Worm (Caenorhabditis elegans) whole organism, L2 larva: Measurements from ENCODE around the gene acy-2.

Experiments used
- C34F6.9 ChIP-seq: fragments of 150-350 bp; optimal IDR thresholded peaks from 2 replicates; lab custom pipeline; 2014; ENCODE audit warnings: missing biosample characterization, missing genetic modification characterization
- F13H6.1 ChIP-seq: sonication (generic microtip); optimal IDR thresholded peaks from 2 replicates; lab custom pipeline; 2016; ENCODE audit warnings: missing genetic modification characterization, missing compliant biosample characterization
- R02D3.7 ChIP-seq: fragments of 150-350 bp; optimal IDR thresholded peaks from 2 replicates; lab custom pipeline; 2014; ENCODE audit warnings: missing biosample characterization, missing genetic modification characterization
- Y55F3AM.14 ChIP-seq: fragments of 200-800 bp; sonication (Bioruptor generic); optimal IDR thresholded peaks from 2 replicates; lab custom pipeline; 2018; ENCODE audit warnings: mild to moderate bottlenecking, missing genetic modification characterization, missing compliant biosample characterization
- ZK546.5 ChIP-seq: sonication (generic microtip); optimal IDR thresholded peaks from 2 replicates; lab custom pipeline; 2017; ENCODE audit warnings: missing biosample characterization, missing genetic modification characterization
- aly-2 ChIP-seq: fragments of 150-350 bp; optimal IDR thresholded peaks from 2 replicates; lab custom pipeline; 2014; ENCODE audit warnings: missing biosample characterization, missing genetic modification characterization
- ama-1 ChIP-seq: fragments of 150-350 bp; optimal IDR thresholded peaks from 2 replicates; lab custom pipeline; 2018; ENCODE audit warnings: inconsistent platforms
- blmp-1 ChIP-seq: sonication (generic microtip); optimal IDR thresholded peaks from 2 replicates; lab custom pipeline; 2017; ENCODE audit warnings: missing genetic modification characterization, mild to moderate bottlenecking, missing compliant biosample characterization, antibody characterized with exemption, moderate library complexity; ENCODE audit not compliant: insufficient read depth
- crh-2 ChIP-seq: sonication (generic microtip); optimal IDR thresholded peaks from 2 replicates; lab custom pipeline; 2017; ENCODE audit warnings: missing biosample characterization, missing genetic modification characterization
- dmd-4 ChIP-seq: sonication (generic microtip); optimal IDR thresholded peaks from 2 replicates; lab custom pipeline; 2017; ENCODE audit warnings: missing biosample characterization, missing genetic modification characterization
- fos-1 ChIP-seq: fragments of 150-350 bp; optimal IDR thresholded peaks from 2 replicates; lab custom pipeline; 2014; ENCODE audit warnings: missing biosample characterization, missing genetic modification characterization
- gmeb-1 ChIP-seq: fragments of 150-350 bp; optimal IDR thresholded peaks from 2 replicates; lab custom pipeline; 2014; ENCODE audit warnings: missing biosample characterization, missing genetic modification characterization
- lin-11 ChIP-seq: fragments of 150-350 bp; sonication (generic microtip); optimal IDR thresholded peaks from 2 replicates; lab custom pipeline; 2014; ENCODE audit warnings: missing biosample characterization, missing genetic modification characterization, inconsistent platforms, mixed read lengths
- lsy-2 ChIP-seq, 2 experiments: fragments of 150-350 bp in 1 of 2; sonication (generic microtip) in 1 of 2; optimal IDR thresholded peaks; 2 replicates each; lab custom pipeline; 2014 to 2017; ENCODE audit warnings: missing biosample characterization in 2 of 2, missing genetic modification characterization in 2 of 2
- mab-5 ChIP-seq: fragments of 150-350 bp; optimal IDR thresholded peaks from 2 replicates; lab custom pipeline; 2014; ENCODE audit warnings: missing biosample characterization, missing genetic modification characterization
- mdl-1 ChIP-seq, 2 experiments: fragments of 150-350 bp in 1 of 2; sonication (generic microtip) in 1 of 2; optimal IDR thresholded peaks; 2 replicates each; lab custom pipeline; 2017; ENCODE audit warnings: missing biosample characterization in 2 of 2, missing genetic modification characterization in 2 of 2
- nhr-10 ChIP-seq: sonication (generic microtip); optimal IDR thresholded peaks from 2 replicates; lab custom pipeline; 2017; ENCODE audit warnings: missing biosample characterization, missing genetic modification characterization
- nhr-11 ChIP-seq: fragments of 150-350 bp; optimal IDR thresholded peaks from 2 replicates; lab custom pipeline; 2014; ENCODE audit warnings: missing biosample characterization, missing genetic modification characterization
- nhr-12 ChIP-seq: fragments of 150-350 bp; optimal IDR thresholded peaks from 2 replicates; lab custom pipeline; 2014; ENCODE audit warnings: missing biosample characterization, missing genetic modification characterization
- nhr-129 ChIP-seq: fragments of 150-350 bp; optimal IDR thresholded peaks from 2 replicates; lab custom pipeline; 2014; ENCODE audit warnings: missing biosample characterization, missing genetic modification characterization
- nhr-21 ChIP-seq: fragments of 150-350 bp; optimal IDR thresholded peaks from 2 replicates; lab custom pipeline; 2014; ENCODE audit warnings: missing biosample characterization, missing genetic modification characterization
- nhr-237 ChIP-seq: fragments of 150-350 bp; optimal IDR thresholded peaks from 2 replicates; lab custom pipeline; 2014; ENCODE audit warnings: missing biosample characterization, missing genetic modification characterization
- nhr-25 ChIP-seq: fragments of 150-350 bp; sonication (generic microtip); optimal IDR thresholded peaks from 3 replicates; lab custom pipeline; 2014; ENCODE audit warnings: missing biosample characterization, missing genetic modification characterization
- nhr-6 ChIP-seq: fragments of 150-350 bp; optimal IDR thresholded peaks from 2 replicates; lab custom pipeline; 2014; ENCODE audit warnings: missing biosample characterization, missing genetic modification characterization
- nhr-77 ChIP-seq: fragments of 150-350 bp; optimal IDR thresholded peaks from 2 replicates; lab custom pipeline; 2014; ENCODE audit warnings: missing biosample characterization, missing genetic modification characterization
- peb-1 ChIP-seq: fragments of 150-350 bp; optimal IDR thresholded peaks from 2 replicates; lab custom pipeline; 2014; ENCODE audit warnings: missing biosample characterization, missing genetic modification characterization
- sma-3 ChIP-seq: sonication (generic microtip); optimal IDR thresholded peaks from 2 replicates; lab custom pipeline; 2016; ENCODE audit warnings: missing genetic modification reagents, missing genetic modification characterization, missing compliant biosample characterization
- sma-9 ChIP-seq, 2 experiments: fragments of 150-350 bp in 1 of 2; sonication (generic microtip) in 1 of 2; optimal IDR thresholded peaks; 2 replicates each; lab custom pipeline; 2014 to 2016; ENCODE audit warnings: missing genetic modification characterization in 2 of 2, mild to moderate bottlenecking in 1 of 2, missing biosample characterization in 1 of 2, missing compliant biosample characterization in 1 of 2, missing genetic modification reagents in 1 of 2, moderate library complexity in 1 of 2
- snpc-4 ChIP-seq: fragments of 150-350 bp; optimal IDR thresholded peaks from 2 replicates; lab custom pipeline; 2014; ENCODE audit warnings: missing biosample characterization, missing genetic modification characterization
- unc-39 ChIP-seq: fragments of 150-350 bp; optimal IDR thresholded peaks from 2 replicates; lab custom pipeline; 2014; ENCODE audit warnings: missing biosample characterization, missing genetic modification characterization
- unc-55 ChIP-seq: fragments of 150-350 bp; sonication (generic microtip); optimal IDR thresholded peaks from 3 replicates; lab custom pipeline; 2014; ENCODE audit warnings: missing biosample characterization, missing genetic modification reagents, missing genetic modification characterization
- zag-1 ChIP-seq: fragments of 150-350 bp; optimal IDR thresholded peaks from 2 replicates; lab custom pipeline; 2014; ENCODE audit warnings: missing biosample characterization, missing genetic modification characterization
- ztf-1 ChIP-seq: fragments of 200-800 bp; sonication (Bioruptor generic); conservative IDR thresholded peaks from 2 replicates; pipeline ENCODE4 v1.3.6; 2022; ENCODE audit warnings: missing genetic modification characterization, missing compliant biosample characterization
- ztf-11 ChIP-seq: sonication (generic microtip); optimal IDR thresholded peaks from 2 replicates; lab custom pipeline; 2017; ENCODE audit warnings: missing biosample characterization, missing genetic modification characterization

acy-2 gene

ce11 chrV:5955627-5956026, 20.2 kb upstream of the acy-2 start:
- TF ChIP-seq mdl-1 (tag; optimal IDR thresholded peaks at IDR 0.05; lab: Kevin White, UChicago): no peak
- no peak for TF ChIP-seq nhr-25 (tag; lab: Kevin White, UChicago)
- no peak for TF ChIP-seq sma-3 (GFP tag; lab: Kevin White, UChicago)
- TF ChIP-seq snpc-4 (tag; lab: Kevin White, UChicago): no peak
- no peak for TF ChIP-seq gmeb-1 (tag; lab: Kevin White, UChicago)
- no peak for TF ChIP-seq sma-9 (GFP tag; optimal IDR thresholded peaks at IDR 0.05; lab: Kevin White, UChicago)
- TF ChIP-seq sma-9 (tag; optimal IDR thresholded peaks at IDR 0.05; lab: Kevin White, UChicago): no peak
- no peak for TF ChIP-seq ama-1 (lab: Kevin White, UChicago)
- TF ChIP-seq, all 48 proteins: peak for 0

DNA sequence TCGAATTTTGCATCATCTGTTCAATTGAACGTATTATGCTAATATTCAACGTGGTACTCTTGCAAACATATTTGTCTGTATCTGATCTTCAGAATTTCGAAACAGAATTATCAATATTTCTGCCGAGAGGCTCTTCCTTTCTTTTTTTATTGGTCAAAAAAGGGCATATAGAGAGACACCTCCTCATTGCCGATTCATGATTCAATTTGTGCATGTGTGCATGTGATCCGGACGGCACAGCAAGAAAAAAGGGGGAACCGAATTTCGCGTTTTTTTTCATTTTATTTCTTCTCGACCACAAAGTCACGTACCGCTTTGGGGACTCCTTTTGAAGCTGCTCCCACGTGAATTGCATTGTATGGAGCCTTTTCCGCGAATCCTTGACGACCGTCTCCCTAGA, 14.3 kb upstream of the acy-2 start, which contains the start of gene mcp-1:
Gene mcp-1 (plus strand): TSS at position 292 of the 400 bp plus-strand sequence.
- TF ChIP-seq F13H6.1 (tag; lab: Kevin White, UChicago) (peak; percentile 5), nhr-11 (tag; lab: Kevin White, UChicago) (no peak), zag-1 (tag; lab: Kevin White, UChicago) (peak; percentile 14), nhr-237 (tag; lab: Kevin White, UChicago) (no peak), sma-9 (GFP tag; optimal IDR thresholded peaks at IDR 0.05; lab: Kevin White, UChicago) (peak; percentile 27), sma-9 (tag; optimal IDR thresholded peaks at IDR 0.05; lab: Kevin White, UChicago) (no peak), C34F6.9 (peak; percentile 32), mdl-1 (tag; optimal IDR thresholded peaks at IDR 0.05; lab: Kevin White, UChicago) (no peak), nhr-129 (tag; lab: Kevin White, UChicago) (peak; percentile 24), ztf-11 (tag; lab: Kevin White, UChicago) (no peak)

ce11 chrV:5963092-5963491, 12.7 kb upstream of the acy-2 start:
- no peak for TF ChIP-seq F13H6.1 (tag; lab: Kevin White, UChicago)
- TF ChIP-seq sma-3 (GFP tag; lab: Kevin White, UChicago): no peak
- no peak for TF ChIP-seq snpc-4 (tag; lab: Kevin White, UChicago)
- no peak for TF ChIP-seq nhr-77 (tag; lab: Kevin White, UChicago)
- no peak for TF ChIP-seq crh-2
- TF ChIP-seq Y55F3AM.14 (GFP tag; lab: Kevin White, UChicago): no peak
- TF ChIP-seq unc-39 (tag; lab: Kevin White, UChicago): no peak
- TF ChIP-seq R02D3.7: no peak
- TF ChIP-seq ama-1 (lab: Kevin White, UChicago): no peak
- no peak for TF ChIP-seq peb-1

DNA sequence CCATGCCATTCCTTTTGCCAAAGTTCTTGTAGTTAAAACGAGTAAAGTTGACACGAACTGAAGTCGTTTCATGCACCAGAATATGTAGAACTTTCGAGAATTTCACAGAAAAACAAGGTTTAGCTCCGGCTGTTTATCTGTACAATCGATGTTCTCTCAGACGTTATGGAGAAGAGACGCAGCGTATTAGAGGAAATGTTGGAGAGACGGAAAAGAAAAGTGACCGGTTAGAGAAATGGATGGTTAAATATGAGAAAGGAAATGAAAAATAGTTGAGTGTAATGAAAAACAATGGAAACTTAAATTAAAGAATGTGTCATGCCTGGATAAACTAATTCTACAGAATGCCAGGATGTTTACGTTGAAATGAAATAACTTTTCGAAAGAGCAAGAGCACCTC, 12.1 kb upstream of the acy-2 start, which contains the start of gene pcm-1:
Gene pcm-1 (minus strand): TSS at position 187 of the 400 bp plus-strand sequence.
- TF ChIP-seq nhr-10 (tag; lab: Kevin White, UChicago) (no peak), ama-1 (lab: Kevin White, UChicago) (peak; percentile 69), Y55F3AM.14 (GFP tag; lab: Kevin White, UChicago) (no peak), F13H6.1 (tag; lab: Kevin White, UChicago) (peak; percentile 66), aly-2 (tag; lab: Kevin White, UChicago) (no peak), unc-55 (peak; percentile 58), ztf-1 (GFP tag; lab: Robert Waterston, UW) (no peak), mab-5 (tag; lab: Kevin White, UChicago) (no peak), nhr-6 (tag; lab: Kevin White, UChicago) (no peak), ZK546.5 (tag; lab: Kevin White, UChicago) (no peak), R02D3.7 (no peak), gmeb-1 (tag; lab: Kevin White, UChicago) (peak; percentile 31), lin-11 (tag; lab: Kevin White, UChicago) (no peak), blmp-1 (tag; lab: Kevin White, UChicago) (no peak), dmd-4 (tag; lab: Kevin White, UChicago) (no peak), crh-2 (peak; percentile 44), C34F6.9 (peak; percentile 68), nhr-129 (tag; lab: Kevin White, UChicago) (peak; percentile 59), unc-39 (tag; lab: Kevin White, UChicago) (no peak), lsy-2 (tag; optimal IDR thresholded peaks at IDR 0.05; lab: Kevin White, UChicago) (peak in 1 of 2 experiments; percentile 58), mdl-1 (tag; optimal IDR thresholded peaks at IDR 0.05; lab: Kevin White, UChicago) (no peak), sma-9 (GFP tag; optimal IDR thresholded peaks at IDR 0.05; lab: Kevin White, UChicago) (peak; percentile 20), sma-9 (tag; optimal IDR thresholded peaks at IDR 0.05; lab: Kevin White, UChicago) (no peak), ztf-11 (tag; lab: Kevin White, UChicago) (no peak), sma-3 (GFP tag; lab: Kevin White, UChicago) (no peak), fos-1 (tag; lab: Kevin White, UChicago) (no peak), nhr-25 (tag; lab: Kevin White, UChicago) (no peak), nhr-21 (tag; lab: Kevin White, UChicago) (no peak), nhr-12 (no peak), nhr-237 (tag; lab: Kevin White, UChicago) (no peak)
- TF ChIP-seq, all 48 proteins: peak for 9
